Worm (Caenorhabditis elegans): ENCODE results near the gene ZK1321.4.
A peak's percentile ranks its signal among the peaks of the same experiment; 100 is the strongest.
"Not testable (repeated sequence)": the region's sequence is repeated elsewhere in the genome, so short reads cannot be mapped to it uniquely, and the experiment has no call there.

The ZK1321.4 gene

DNA sequence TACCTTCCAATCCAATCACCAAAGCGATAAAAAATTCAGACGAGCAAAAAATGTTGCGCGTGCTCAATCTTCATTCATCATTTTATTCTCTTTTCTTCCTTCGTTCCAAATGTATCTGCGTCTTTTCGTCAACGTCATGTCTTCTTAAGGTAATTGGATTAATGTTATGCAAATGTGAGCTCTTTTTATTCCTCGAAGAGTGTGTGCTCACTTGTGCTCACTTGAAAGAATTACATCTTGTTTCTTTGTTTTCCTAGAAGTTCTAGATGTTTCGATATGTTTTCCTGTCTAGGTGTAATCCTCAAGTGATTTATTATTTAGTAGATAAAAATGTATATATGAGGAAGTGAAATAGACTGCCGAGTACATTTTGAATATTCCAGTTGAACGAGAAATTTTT is 18.3 kb downstream of the ZK1321.4 start:
- no peak for TF ChIP-seq med-1 (GFP tag; optimal IDR thresholded peaks at IDR 0.05; ENCODE audit: insufficient read depth)
- TF ChIP-seq cog-1 (tag; optimal IDR thresholded peaks at IDR 0.05): no peak
- TF ChIP-seq ztf-23 (GFP tag; IDR thresholded peaks at IDR 0.05): no peak
- TF ChIP-seq flt-1 (GFP tag; IDR thresholded peaks at IDR 0.05): no peak

DNA sequence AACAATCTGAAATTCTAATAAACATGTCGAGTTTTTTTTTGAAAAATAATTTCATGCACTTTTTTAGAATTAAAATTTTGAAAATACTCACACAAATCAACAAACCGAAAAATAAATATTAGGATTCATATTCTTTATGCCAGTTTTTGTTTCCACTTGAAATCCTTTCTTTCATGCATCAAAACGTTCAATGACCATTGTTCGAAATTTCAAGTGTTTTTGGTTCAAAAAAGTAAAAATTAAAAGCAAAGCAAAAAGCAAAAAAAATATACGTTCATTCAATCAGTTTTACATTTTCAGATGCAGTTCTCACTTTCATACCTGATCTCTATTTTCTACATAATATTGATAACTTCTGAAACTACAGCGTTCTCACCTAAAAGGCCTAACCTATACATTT is 20.0 kb downstream of the ZK1321.4 start, which contains the start of gene ZK1321.1:
TSS of gene ZK1321.1 (plus strand) at position 301 of the 400 bp plus-strand sequence.
- TF ChIP-seq ref-1 (GFP tag; conservative IDR thresholded peaks at IDR 0.05): no peak

DNA sequence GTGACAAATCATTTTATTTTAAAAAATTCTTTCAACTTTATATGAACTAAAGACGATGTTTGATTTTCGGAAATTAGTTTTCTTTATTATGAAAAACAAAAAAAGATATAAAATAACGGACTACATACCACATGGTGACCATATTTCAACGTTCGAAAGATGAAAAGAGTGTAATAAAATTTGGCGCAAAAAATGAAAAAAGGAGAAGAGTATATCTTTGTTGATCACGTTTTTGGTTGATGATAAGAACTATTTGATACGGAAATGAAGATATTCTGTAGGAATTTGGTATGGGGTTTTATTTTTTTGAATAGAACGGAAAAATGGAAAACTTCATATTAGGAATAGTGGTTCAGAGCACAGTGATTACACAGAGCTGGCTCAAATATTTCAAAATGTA is 20.7 kb downstream of the ZK1321.4 start, which contains the start of gene Y53C12B.7:
TSS of gene Y53C12B.7 (minus strand) at position 163 of the 400 bp plus-strand sequence.
- no peak for TF ChIP-seq flt-1 (GFP tag; IDR thresholded peaks at IDR 0.05)
- no peak for TF ChIP-seq ref-1 (GFP tag; conservative IDR thresholded peaks at IDR 0.05)
- no peak for TF ChIP-seq cog-1 (tag; optimal IDR thresholded peaks at IDR 0.05)
- TF ChIP-seq med-1 (GFP tag; optimal IDR thresholded peaks at IDR 0.05; ENCODE audit: insufficient read depth): no peak
- TF ChIP-seq ztf-23 (GFP tag; IDR thresholded peaks at IDR 0.05): no peak
- TF ChIP-seq tab-1 (GFP tag; IDR thresholded peaks at IDR 0.05): no peak
- no peak for TF ChIP-seq klf-2 (GFP tag; conservative IDR thresholded peaks at IDR 0.05)
- TF ChIP-seq ztf-29 (GFP tag; IDR thresholded peaks at IDR 0.05): no peak
- TF ChIP-seq T22C8.4 (GFP tag; IDR thresholded peaks at IDR 0.05): no peak

DNA sequence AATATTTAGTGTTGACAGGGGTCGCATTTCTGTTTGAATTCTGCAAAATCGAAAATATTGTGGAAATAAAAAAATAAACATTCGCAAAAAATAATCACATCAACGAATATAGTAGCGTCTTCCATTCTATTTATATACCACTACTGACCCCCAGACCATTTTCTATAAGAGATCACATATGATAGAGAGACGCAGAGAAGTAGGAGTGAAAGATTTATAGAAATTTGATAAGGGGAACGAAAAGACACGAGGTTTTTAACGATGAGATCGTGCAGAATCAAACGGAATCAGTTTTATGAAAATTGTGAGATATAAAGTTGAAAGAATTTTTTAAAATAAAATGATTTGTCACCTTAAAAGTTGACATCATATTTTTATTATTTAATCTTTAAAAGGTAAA is 21.5 kb downstream of the ZK1321.4 start:
- TF ChIP-seq ztf-29 (GFP tag; IDR thresholded peaks at IDR 0.05) (no peak), cog-1 (tag; optimal IDR thresholded peaks at IDR 0.05) (no peak), flt-1 (GFP tag; IDR thresholded peaks at IDR 0.05) (no peak), med-1 (GFP tag; optimal IDR thresholded peaks at IDR 0.05; ENCODE audit: insufficient read depth) (no peak), ref-1 (GFP tag; conservative IDR thresholded peaks at IDR 0.05) (no peak), tab-1 (GFP tag; IDR thresholded peaks at IDR 0.05) (no peak), ztf-23 (GFP tag; IDR thresholded peaks at IDR 0.05) (no peak), klf-2 (GFP tag; conservative IDR thresholded peaks at IDR 0.05) (no peak), T22C8.4 (GFP tag; IDR thresholded peaks at IDR 0.05) (no peak)

DNA sequence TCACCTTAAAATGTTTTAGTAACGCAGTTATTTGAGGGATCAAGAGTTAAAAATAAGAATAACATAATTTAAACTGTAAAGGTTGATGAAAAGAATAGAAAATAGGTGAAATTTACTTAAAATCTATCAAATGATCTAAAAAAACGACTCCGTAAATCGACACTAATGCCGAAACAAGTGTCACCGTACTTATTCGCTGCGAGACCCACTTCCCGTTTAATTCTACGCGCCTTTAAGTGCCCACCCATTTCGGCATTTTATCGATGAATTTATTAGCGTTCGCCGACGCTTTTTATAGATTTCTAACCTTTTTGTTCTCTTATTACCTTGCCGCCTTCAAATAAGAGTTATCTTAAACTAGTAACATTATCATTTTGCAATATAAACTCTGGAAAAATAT is 27.7 kb downstream of the ZK1321.4 start, which contains the start of the genes Y53C12B.1 and nos-3:
TSS of gene Y53C12B.1 (minus strand) at position 10 of the 400 bp plus-strand sequence.
TSS of gene nos-3 (plus strand) at position 248 of the 400 bp plus-strand sequence.
- TF ChIP-seq klf-2 (GFP tag; conservative IDR thresholded peaks at IDR 0.05): no peak
- 0 out of 2 replicates have a peak, but pooled peaks have one; percentile 11 for TF ChIP-seq flt-1 (GFP tag; IDR thresholded peaks at IDR 0.05)
- no peak for TF ChIP-seq ref-1 (GFP tag; conservative IDR thresholded peaks at IDR 0.05)
- no peak for TF ChIP-seq med-1 (GFP tag; optimal IDR thresholded peaks at IDR 0.05; ENCODE audit: insufficient read depth)
- no peak for TF ChIP-seq ztf-23 (GFP tag; IDR thresholded peaks at IDR 0.05)
- no peak for TF ChIP-seq tab-1 (GFP tag; IDR thresholded peaks at IDR 0.05)
- TF ChIP-seq cog-1 (tag; optimal IDR thresholded peaks at IDR 0.05): peak; percentile 83
- TF ChIP-seq T22C8.4 (GFP tag; IDR thresholded peaks at IDR 0.05): no peak
- no peak for TF ChIP-seq ztf-29 (GFP tag; IDR thresholded peaks at IDR 0.05)

DNA sequence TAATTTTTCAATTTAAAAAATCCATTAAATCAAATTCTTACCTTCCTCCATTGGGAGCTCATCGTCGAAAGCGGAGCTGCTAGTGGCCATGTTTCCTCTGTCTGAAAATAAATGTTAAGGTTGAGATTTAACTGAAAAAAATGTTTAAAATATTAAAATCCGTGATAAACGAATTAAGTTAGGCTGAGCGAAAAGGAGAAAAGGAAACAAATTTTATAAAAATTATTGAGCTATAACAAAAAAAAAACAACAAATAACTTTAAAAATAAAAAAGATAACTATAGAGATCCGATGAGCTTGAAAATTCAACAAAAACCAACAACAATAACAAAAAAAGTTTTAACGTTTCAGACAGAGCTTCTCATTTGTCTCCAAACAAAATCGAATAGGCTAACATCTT is 31.0 kb downstream of the ZK1321.4 start, which contains the start of gene pno-1:
TSS of gene pno-1 (minus strand) at position 101 of the 400 bp plus-strand sequence.
- TF ChIP-seq ztf-23 (GFP tag; IDR thresholded peaks at IDR 0.05) (no peak), med-1 (GFP tag; optimal IDR thresholded peaks at IDR 0.05; ENCODE audit: insufficient read depth) (no peak), T22C8.4 (GFP tag; IDR thresholded peaks at IDR 0.05) (no peak), tab-1 (GFP tag; IDR thresholded peaks at IDR 0.05) (no peak), ref-1 (GFP tag; conservative IDR thresholded peaks at IDR 0.05) (no peak), ztf-29 (GFP tag; IDR thresholded peaks at IDR 0.05) (no peak), cog-1 (tag; optimal IDR thresholded peaks at IDR 0.05) (no peak), flt-1 (GFP tag; IDR thresholded peaks at IDR 0.05) (no peak), klf-2 (GFP tag; conservative IDR thresholded peaks at IDR 0.05) (no peak)

DNA sequence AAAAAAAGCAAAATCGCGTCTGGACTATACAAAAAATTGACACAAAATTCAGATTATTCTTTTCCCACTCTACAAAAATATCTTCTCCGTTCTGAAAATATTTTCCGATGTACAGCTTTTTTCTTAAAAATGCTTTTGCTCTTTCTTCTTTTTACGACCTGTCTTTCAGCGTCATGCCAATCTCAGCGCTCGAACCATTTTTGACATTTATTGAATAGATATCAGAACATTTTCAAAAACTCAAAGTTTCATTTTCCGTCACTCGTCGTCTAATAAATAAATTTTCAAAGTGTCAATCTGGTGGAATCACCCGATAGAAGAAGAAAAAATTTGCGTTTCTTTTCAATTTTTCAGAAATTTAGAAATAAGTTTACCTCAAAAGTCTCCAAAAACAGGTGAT is 32.3 kb downstream of the ZK1321.4 start:
- TF ChIP-seq tab-1 (GFP tag; IDR thresholded peaks at IDR 0.05) (no peak), ref-1 (GFP tag; conservative IDR thresholded peaks at IDR 0.05) (no peak), klf-2 (GFP tag; conservative IDR thresholded peaks at IDR 0.05) (no peak), ztf-23 (GFP tag; IDR thresholded peaks at IDR 0.05) (no peak), T22C8.4 (GFP tag; IDR thresholded peaks at IDR 0.05) (no peak), med-1 (GFP tag; optimal IDR thresholded peaks at IDR 0.05; ENCODE audit: insufficient read depth) (no peak), ztf-29 (GFP tag; IDR thresholded peaks at IDR 0.05) (no peak), flt-1 (GFP tag; IDR thresholded peaks at IDR 0.05) (no peak), cog-1 (tag; optimal IDR thresholded peaks at IDR 0.05) (no peak)

DNA sequence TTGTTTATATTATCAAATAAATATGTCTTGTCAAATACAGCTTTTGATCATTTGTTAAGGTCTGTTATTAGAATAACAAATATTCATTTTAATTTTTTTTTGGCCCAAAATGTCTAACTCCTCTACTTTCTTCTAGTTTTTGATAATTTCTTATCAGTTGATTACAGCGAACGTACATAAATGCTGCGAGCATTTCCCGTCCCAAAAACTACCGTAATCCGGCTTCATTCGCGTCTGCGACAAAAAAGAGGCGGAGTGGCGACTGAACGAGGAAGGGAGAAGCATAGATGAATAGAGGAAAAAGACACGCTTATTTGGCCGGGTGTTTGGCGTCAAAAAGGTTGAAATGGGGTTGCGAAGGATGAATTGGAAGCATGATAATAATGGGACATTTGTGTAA is 33.2 kb downstream of the ZK1321.4 start:
- TF ChIP-seq ztf-23 (GFP tag; IDR thresholded peaks at IDR 0.05): no peak

DNA sequence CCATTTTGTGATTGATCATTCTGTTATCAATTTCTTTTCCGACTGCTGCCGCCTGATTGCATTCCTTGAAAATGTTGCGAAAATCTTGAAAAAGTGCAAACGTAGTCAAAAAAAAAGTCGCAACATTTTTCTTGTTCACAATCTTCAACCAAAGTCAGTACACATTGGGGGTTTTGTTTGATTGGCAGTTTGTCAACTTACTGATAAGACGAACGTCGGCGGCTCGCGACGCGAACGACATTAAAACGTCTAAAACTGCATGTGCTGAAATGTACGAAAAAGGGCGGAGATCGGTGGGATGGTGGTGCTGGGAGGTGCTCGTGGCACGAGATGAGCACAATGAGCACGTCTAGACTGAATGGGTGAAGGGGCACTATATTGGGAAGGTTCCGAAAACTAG is 34.9 kb downstream of the ZK1321.4 start:
- no peak for TF ChIP-seq cog-1 (tag; optimal IDR thresholded peaks at IDR 0.05)
- no peak for TF ChIP-seq klf-2 (GFP tag; conservative IDR thresholded peaks at IDR 0.05)
- TF ChIP-seq T22C8.4 (GFP tag; IDR thresholded peaks at IDR 0.05): no peak
- TF ChIP-seq med-1 (GFP tag; optimal IDR thresholded peaks at IDR 0.05; ENCODE audit: insufficient read depth): no peak
- TF ChIP-seq ztf-23 (GFP tag; IDR thresholded peaks at IDR 0.05): no peak
- no peak for TF ChIP-seq flt-1 (GFP tag; IDR thresholded peaks at IDR 0.05)
- TF ChIP-seq ref-1 (GFP tag; conservative IDR thresholded peaks at IDR 0.05): no peak
- no peak for TF ChIP-seq tab-1 (GFP tag; IDR thresholded peaks at IDR 0.05)
- TF ChIP-seq ztf-29 (GFP tag; IDR thresholded peaks at IDR 0.05): no peak

DNA sequence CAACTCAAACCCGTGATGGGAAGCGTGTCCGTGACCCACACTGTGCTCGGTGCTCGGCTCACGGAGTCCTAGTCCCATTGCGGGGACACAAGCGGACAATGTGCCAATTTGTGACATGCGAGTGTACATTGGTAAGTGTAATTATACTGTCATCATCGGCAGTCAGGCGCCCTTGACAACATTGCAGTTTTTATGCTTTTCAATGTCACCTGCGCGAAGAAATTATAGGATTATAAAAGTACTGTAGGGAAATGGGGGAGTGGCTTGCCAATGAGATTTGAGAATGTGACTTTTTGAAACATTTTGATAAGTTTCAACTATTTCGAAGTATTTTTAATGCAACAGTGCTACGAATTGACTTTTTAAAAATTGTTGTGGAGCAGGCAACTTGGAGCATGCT is 38.0 kb downstream of the ZK1321.4 start:
- TF ChIP-seq flt-1 (GFP tag; IDR thresholded peaks at IDR 0.05) (no peak), klf-2 (GFP tag; conservative IDR thresholded peaks at IDR 0.05) (no peak), tab-1 (GFP tag; IDR thresholded peaks at IDR 0.05) (no peak), med-1 (GFP tag; optimal IDR thresholded peaks at IDR 0.05; ENCODE audit: insufficient read depth) (no peak)

DNA sequence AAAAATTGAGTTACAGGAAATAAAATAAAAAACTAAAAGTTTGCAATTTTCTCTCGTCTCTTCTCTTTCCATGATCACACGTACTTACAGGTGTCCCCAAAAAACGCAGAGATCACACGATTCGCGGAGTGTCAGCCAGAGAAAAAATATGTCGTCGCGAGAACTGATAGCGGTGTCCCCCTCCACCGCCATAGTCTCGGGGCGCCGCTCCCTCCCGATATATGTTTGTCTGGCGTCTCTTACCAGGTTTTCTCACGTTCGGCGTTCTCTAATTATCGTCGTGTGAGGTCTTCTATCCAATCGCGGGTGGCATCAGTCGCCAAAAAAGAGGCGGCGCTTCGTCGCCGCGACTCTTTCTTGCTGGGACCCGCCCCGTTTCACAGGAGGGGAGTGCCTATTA is 41.9 kb downstream of the ZK1321.4 start, which contains the start of gene mab-3:
TSS of gene mab-3 (plus strand) at position 328 of the 400 bp plus-strand sequence.
- TF ChIP-seq med-1 (GFP tag; optimal IDR thresholded peaks at IDR 0.05; ENCODE audit: insufficient read depth); T22C8.4 (GFP tag; IDR thresholded peaks at IDR 0.05); klf-2 (GFP tag; conservative IDR thresholded peaks at IDR 0.05): not testable (repeated sequence)
